Fruit fly (Drosophila melanogaster) whole organism, embryonic: ENCODE data around the gene Sam-S.
A peak's percentile ranks its signal among the peaks of the same experiment; 100 is the strongest.

Source experiments
- Asciz ChIP-seq: fragments of 200-800 bp; sonication (Bioruptor generic); optimal IDR thresholded peaks from 2 replicates; lab custom pipeline; 2017; ENCODE audit warnings: missing biosample characterization, mild to moderate bottlenecking, missing genetic modification characterization, missing genetic modification reagents
- BEAF-32 ChIP-seq: fragments of 200-800 bp; sonication (Bioruptor generic); optimal IDR thresholded peaks from 3 replicates; lab custom pipeline; 2017; ENCODE audit warnings: missing biosample characterization, missing genetic modification characterization, mild to moderate bottlenecking, moderate library complexity, missing genetic modification reagents
- CG10979 ChIP-seq: fragments of 200-800 bp; sonication (Bioruptor generic); optimal IDR thresholded peaks from 2 replicates; lab custom pipeline; 2018; ENCODE audit warnings: missing biosample characterization, mild to moderate bottlenecking, missing genetic modification characterization, moderate library complexity
- CG11085 ChIP-seq: fragments of 200-800 bp; sonication (Bioruptor generic); IDR thresholded peaks from 2 replicates; pipeline ENCODE4 v1.3.6; 2022; ENCODE audit warnings: missing biosample characterization, missing genetic modification characterization
- CG15601 ChIP-seq: fragments of 200-800 bp; sonication (Bioruptor generic); optimal IDR thresholded peaks from 3 replicates; lab custom pipeline; 2019; ENCODE audit warnings: missing biosample characterization, mild to moderate bottlenecking, missing genetic modification characterization, moderate library complexity
- CG1647 ChIP-seq: fragments of 200-800 bp; sonication (Bioruptor generic); optimal IDR thresholded peaks from 3 replicates; lab custom pipeline; 2016; ENCODE audit warnings: missing biosample characterization, missing genetic modification characterization
- CG17328 ChIP-seq: fragments of 200-800 bp; sonication (Bioruptor generic); IDR thresholded peaks from 2 replicates; pipeline ENCODE4 v1.3.6; 2022; ENCODE audit warnings: missing biosample characterization, missing genetic modification characterization
- CG17359 ChIP-seq: fragments of 200-800 bp; sonication (Bioruptor generic); optimal IDR thresholded peaks from 3 replicates; lab custom pipeline; 2018; ENCODE audit warnings: missing biosample characterization, mild to moderate bottlenecking, missing genetic modification characterization, moderate library complexity
- CG17829 ChIP-seq: fragments of 200-800 bp; optimal IDR thresholded peaks from 2 replicates; lab custom pipeline; 2019; ENCODE audit warnings: missing biosample characterization, mild to moderate bottlenecking, missing genetic modification characterization, moderate library complexity
- CG18599 ChIP-seq: fragments of 200-800 bp; sonication (Bioruptor generic); optimal IDR thresholded peaks from 3 replicates; lab custom pipeline; 2017; ENCODE audit warnings: missing biosample characterization, missing genetic modification characterization, mild to moderate bottlenecking, moderate library complexity, missing genetic modification reagents
- CG2678 ChIP-seq: fragments of 200-800 bp; sonication (Bioruptor generic); optimal IDR thresholded peaks from 3 replicates; lab custom pipeline; 2019; ENCODE audit warnings: missing biosample characterization, mild to moderate bottlenecking, missing genetic modification characterization, moderate library complexity
- CG3407 ChIP-seq: fragments of 200-800 bp; sonication (Bioruptor generic); optimal IDR thresholded peaks from 2 replicates; lab custom pipeline; 2018; ENCODE audit warnings: missing biosample characterization, mild to moderate bottlenecking, missing genetic modification characterization
- CG34376 ChIP-seq: fragments of 200-800 bp; sonication (Bioruptor generic); optimal IDR thresholded peaks from 2 replicates; lab custom pipeline; 2018; ENCODE audit warnings: missing biosample characterization, mild to moderate bottlenecking, missing genetic modification characterization
- CG4282 ChIP-seq: fragments of 200-800 bp; sonication (Bioruptor generic); optimal IDR thresholded peaks from 2 replicates; lab custom pipeline; 2016; ENCODE audit warnings: missing biosample characterization, missing genetic modification characterization
- CG5180 ChIP-seq: fragments of 200-800 bp; sonication (Bioruptor generic); optimal IDR thresholded peaks from 3 replicates; lab custom pipeline; 2017; ENCODE audit warnings: missing biosample characterization, missing genetic modification characterization, mild to moderate bottlenecking, moderate library complexity, missing genetic modification reagents
- CG6272 ChIP-seq: fragments of 200-800 bp; sonication (Bioruptor generic); IDR thresholded peaks from 2 replicates; pipeline ENCODE4 v1.3.6; 2022; ENCODE audit warnings: missing biosample characterization, missing genetic modification characterization
- CG9876 ChIP-seq: fragments of 200-800 bp; sonication (Bioruptor generic); optimal IDR thresholded peaks from 2 replicates; lab custom pipeline; 2016; ENCODE audit warnings: missing biosample characterization, missing genetic modification characterization
- D19B ChIP-seq: fragments of 200-800 bp; sonication (Bioruptor generic); optimal IDR thresholded peaks from 2 replicates; lab custom pipeline; 2017; ENCODE audit warnings: missing biosample characterization, mild to moderate bottlenecking, missing genetic modification characterization
- Dad ChIP-seq: fragments of 200-800 bp; sonication (Bioruptor generic); optimal IDR thresholded peaks from 3 replicates; lab custom pipeline; 2016; ENCODE audit warnings: missing biosample characterization, missing genetic modification characterization
- Doc2 ChIP-seq: fragments of 200-800 bp; sonication (Bioruptor generic); IDR thresholded peaks from 2 replicates; pipeline ENCODE4 v1.3.6; 2022; ENCODE audit warnings: missing biosample characterization, missing genetic modification characterization
- Eip74EF ChIP-seq, 2 experiments: fragments of 200-800 bp in 1 of 2; fragments of >200 bp in 1 of 2; sonication (Bioruptor generic) in 1 of 2; optimal IDR thresholded peaks; 2 replicates each; lab custom pipeline; 2017 to 2019; ENCODE audit warnings: missing biosample characterization in 2 of 2, missing genetic modification characterization in 2 of 2, mild to moderate bottlenecking in 1 of 2, moderate library complexity in 1 of 2
- Ets65A ChIP-seq: fragments of 200-800 bp; sonication (Bioruptor generic); peaks from one replicate; lab custom pipeline; 2016; ENCODE audit warnings: missing biosample characterization, missing genetic modification characterization
- HLHmδ ChIP-seq: fragments of 200-800 bp; sonication (Bioruptor generic); optimal IDR thresholded peaks from 2 replicates; lab custom pipeline; 2018; ENCODE audit warnings: missing biosample characterization, mild to moderate bottlenecking, missing genetic modification characterization, moderate library complexity
- Hr39 ChIP-seq: fragments of >200 bp; optimal IDR thresholded peaks from 2 replicates; lab custom pipeline; 2017
- Hsf ChIP-seq: fragments of 200-800 bp; sonication (Bioruptor generic); optimal IDR thresholded peaks from 3 replicates; lab custom pipeline; 2016; ENCODE audit warnings: missing biosample characterization, missing genetic modification characterization
- Lim3 ChIP-seq: fragments of 200-800 bp; sonication (Bioruptor generic); IDR thresholded peaks from 2 replicates; pipeline ENCODE4 v1.3.6; 2022; ENCODE audit warnings: missing biosample characterization, missing genetic modification characterization
- Max ChIP-seq: fragments of 200-800 bp; sonication (Bioruptor generic); optimal IDR thresholded peaks from 2 replicates; lab custom pipeline; 2016; ENCODE audit warnings: missing biosample characterization, mild to moderate bottlenecking, missing genetic modification characterization
- Med ChIP-seq: fragments of 200-800 bp; sonication (Bioruptor generic); peaks from one replicate; lab custom pipeline; 2016; ENCODE audit warnings: missing biosample characterization, missing genetic modification characterization, mild to moderate bottlenecking, inconsistent platforms, moderate library complexity
- Oaz ChIP-seq: fragments of 200-800 bp; sonication (Bioruptor generic); IDR thresholded peaks from 2 replicates; pipeline ENCODE4 v1.3.6; 2022; ENCODE audit warnings: missing biosample characterization, missing genetic modification characterization
- Opbp ChIP-seq: fragments of 200-800 bp; sonication (Bioruptor generic); IDR thresholded peaks from 3 replicates; pipeline ENCODE4 v1.3.6; 2022; ENCODE audit warnings: missing biosample characterization, missing genetic modification characterization; ENCODE audit not compliant: partially characterized antibody
- Ravus ChIP-seq: fragments of 200-800 bp; sonication (Bioruptor generic); IDR thresholded peaks from 2 replicates; pipeline ENCODE4 v1.3.6; 2022; ENCODE audit warnings: missing biosample characterization, missing genetic modification characterization
- Side ChIP-seq: fragments of 200-800 bp; sonication (Bioruptor generic); optimal IDR thresholded peaks from 2 replicates; lab custom pipeline; 2016; ENCODE audit warnings: missing biosample characterization, missing genetic modification characterization
- ase ChIP-seq: fragments of 200-800 bp; sonication (Bioruptor generic); IDR thresholded peaks from 3 replicates; pipeline ENCODE4 v1.3.6; 2022; ENCODE audit warnings: missing biosample characterization, missing genetic modification characterization
- bab2 ChIP-seq: fragments of 200-800 bp; sonication (Bioruptor generic); optimal IDR thresholded peaks from 2 replicates; lab custom pipeline; 2016; ENCODE audit warnings: missing biosample characterization, missing genetic modification characterization
- bbx ChIP-seq: fragments of 200-800 bp; sonication (Bioruptor generic); IDR thresholded peaks from 2 replicates; pipeline ENCODE4 v1.3.6; 2022; ENCODE audit warnings: missing biosample characterization, missing genetic modification characterization; ENCODE audit not compliant: partially characterized antibody
- bigmax ChIP-seq: fragments of 200-800 bp; sonication (Bioruptor generic); optimal IDR thresholded peaks from 2 replicates; lab custom pipeline; 2018; ENCODE audit warnings: missing biosample characterization, mild to moderate bottlenecking, missing genetic modification characterization
- btn ChIP-seq: fragments of 200-800 bp; sonication (Bioruptor generic); optimal IDR thresholded peaks from 2 replicates; lab custom pipeline; 2016; ENCODE audit warnings: missing biosample characterization, missing genetic modification characterization
- gt ChIP-seq: fragments of 200-800 bp; sonication (Bioruptor generic); IDR thresholded peaks from 2 replicates; pipeline ENCODE4 v1.3.6; 2022; ENCODE audit warnings: missing biosample characterization, missing genetic modification characterization
- kni ChIP-seq: fragments of 200-800 bp; sonication (Bioruptor generic); optimal IDR thresholded peaks from 3 replicates; lab custom pipeline; 2017; ENCODE audit warnings: mild to moderate bottlenecking, missing biosample characterization, missing genetic modification reagents, missing genetic modification characterization
- lov ChIP-seq, 2 experiments: fragments of 200-800 bp in 1 of 2; fragments of >200 bp in 1 of 2; sonication (Bioruptor generic) in 1 of 2; IDR thresholded peaks in 1 of 2; optimal IDR thresholded peaks in 1 of 2; 2 replicates in 1 of 2; 3 replicates in 1 of 2; pipeline versions ENCODE4 v1.3.6 to Lab custom; 2017 to 2022; ENCODE audit warnings: missing biosample characterization in 1 of 2, missing genetic modification characterization in 1 of 2
- nom ChIP-seq: fragments of 200-800 bp; sonication (Bioruptor generic); optimal IDR thresholded peaks from 2 replicates; lab custom pipeline; 2017; ENCODE audit warnings: missing biosample characterization, missing genetic modification characterization, mild to moderate bottlenecking, moderate library complexity, missing genetic modification reagents
- pros ChIP-seq: fragments of 200-800 bp; sonication (Bioruptor generic); optimal IDR thresholded peaks from 3 replicates; lab custom pipeline; 2019; ENCODE audit warnings: missing biosample characterization, mild to moderate bottlenecking, missing genetic modification characterization, moderate library complexity
- ranshi ChIP-seq: fragments of 200-800 bp; sonication (Bioruptor generic); IDR thresholded peaks from 2 replicates; pipeline ENCODE4 v1.3.6; 2022; ENCODE audit warnings: missing biosample characterization, missing genetic modification characterization
- repo ChIP-seq: fragments of 200-800 bp; sonication (Bioruptor generic); optimal IDR thresholded peaks from 2 replicates; lab custom pipeline; 2016; ENCODE audit warnings: missing biosample characterization, missing genetic modification characterization
- sob ChIP-seq: fragments of 200-800 bp; sonication (Bioruptor generic); IDR thresholded peaks from 2 replicates; pipeline ENCODE4 v1.3.6; 2022; ENCODE audit warnings: missing biosample characterization, missing genetic modification characterization
- stc ChIP-seq: fragments of 200-800 bp; sonication (Bioruptor generic); IDR thresholded peaks from 2 replicates; pipeline ENCODE4 v1.3.6; 2022; ENCODE audit warnings: missing biosample characterization, missing genetic modification characterization
- tgo ChIP-seq: fragments of 200-800 bp; sonication (Bioruptor generic); IDR thresholded peaks from 3 replicates; pipeline ENCODE4 v1.3.6; 2022; ENCODE audit warnings: missing biosample characterization, missing genetic modification characterization
- wdn ChIP-seq: fragments of 200-800 bp; sonication (Bioruptor generic); IDR thresholded peaks from 2 replicates; pipeline ENCODE4 v1.3.6; 2022; ENCODE audit warnings: missing biosample characterization, missing genetic modification characterization
- zfh1 ChIP-seq: fragments of 200-800 bp; sonication (Bioruptor generic); IDR thresholded peaks from 3 replicates; pipeline ENCODE4 v1.3.6; 2022; ENCODE audit warnings: missing biosample characterization, missing genetic modification characterization

Sam-S gene

dm6 chr2L:121456-121831 lies 14.7 kb downstream of the Sam-S start, which contains the start of gene CG4822 (continued):
- no peak for TF ChIP-seq bab2 (GFP tag; lab: Kevin White, UChicago)
- no peak for TF ChIP-seq Doc2 (GFP tag; lab: Robert Waterston, UW)
- peak; percentile 63 for TF ChIP-seq kni (GFP tag; lab: Kevin White, UChicago)
- TF ChIP-seq wdn (GFP tag; lab: Robert Waterston, UW): no peak
- TF ChIP-seq pros (GFP tag; lab: Kevin White, UChicago): peak; percentile 18
- TF ChIP-seq CG6272 (GFP tag; lab: Robert Waterston, UW): 0 out of 2 replicates have a peak, but pooled peaks have one; percentile 34
- TF ChIP-seq CG34376 (GFP tag; lab: Kevin White, UChicago): no peak
- no peak for TF ChIP-seq Ravus (GFP tag; lab: Robert Waterston, UW)
- no peak for TF ChIP-seq Max (GFP tag; lab: Kevin White, UChicago)
- no peak for TF ChIP-seq lov (optimal IDR thresholded peaks at IDR 0.05; lab: Kevin White, UChicago)
- TF ChIP-seq lov (GFP tag; IDR thresholded peaks at IDR 0.05; lab: Robert Waterston, UW): 0 out of 3 replicates have a peak, but pooled peaks have one; percentile 10
- no peak for TF ChIP-seq Asciz (GFP tag; lab: Kevin White, UChicago)
- no peak for TF ChIP-seq BEAF-32 (GFP tag; lab: Kevin White, UChicago)
- TF ChIP-seq Lim3: no peak
- no peak for TF ChIP-seq CG18599 (GFP tag; lab: Kevin White, UChicago)
- TF ChIP-seq sob: 0 out of 2 replicates have a peak, but pooled peaks have one; percentile 36
- peak; percentile 27 for TF ChIP-seq nom
- no peak for TF ChIP-seq stc (GFP tag; lab: Robert Waterston, UW)
- no peak for TF ChIP-seq Hr39
- peak; percentile 44 for TF ChIP-seq Med (GFP tag; lab: Kevin White, UChicago)
- no peak for TF ChIP-seq Opbp
- TF ChIP-seq CG10979 (tag; lab: Kevin White, UChicago): no peak
- peak; percentile 38 for TF ChIP-seq HLHmδ (GFP tag; lab: Kevin White, UChicago)
- TF ChIP-seq ase: 0 out of 3 replicates have a peak, but pooled peaks have one; percentile 21
- TF ChIP-seq CG5180 (GFP tag; lab: Kevin White, UChicago): no peak
- no peak for TF ChIP-seq repo (GFP tag; lab: Kevin White, UChicago)
- TF ChIP-seq zfh1: peak; percentile 30; the same call in 1 of the 3 replicates
- TF ChIP-seq CG2678 (tag; lab: Kevin White, UChicago): no peak
- peak; percentile 22 for TF ChIP-seq CG15601 (tag; lab: Kevin White, UChicago)
- no peak for TF ChIP-seq Side
- TF ChIP-seq CG11085 (GFP tag; lab: Robert Waterston, UW): 0 out of 2 replicates have a peak, but pooled peaks have one; percentile 12

dm6 chr2L:122167-123006 lies 15.7 kb downstream of the Sam-S start:
- TF ChIP-seq CG17359 (tag; lab: Kevin White, UChicago) (no peak), Eip74EF (GFP tag; optimal IDR thresholded peaks at IDR 0.05; lab: Kevin White, UChicago) (no peak), CG17829 (no peak), CG1647 (GFP tag; lab: Kevin White, UChicago) (no peak), bbx (GFP tag; lab: Robert Waterston, UW) (peak; percentile 15; the same call in 1 of the 2 replicates), gt (GFP tag; lab: Robert Waterston, UW) (no peak), Ets65A (GFP tag; lab: Kevin White, UChicago) (peak; percentile 50), bigmax (GFP tag; lab: Kevin White, UChicago) (no peak), D19B (GFP tag; lab: Kevin White, UChicago) (peak; percentile 95), ranshi (GFP tag; lab: Robert Waterston, UW) (0 out of 2 replicates have a peak, but pooled peaks have one; percentile 9), tgo (GFP tag; lab: Robert Waterston, UW) (no peak), Dad (GFP tag; lab: Kevin White, UChicago) (no peak), Hsf (GFP tag; lab: Kevin White, UChicago) (no peak), Oaz (GFP tag; lab: Robert Waterston, UW) (no peak), CG3407 (GFP tag; lab: Kevin White, UChicago) (no peak), CG17328 (GFP tag; lab: Robert Waterston, UW) (no peak), wdn (GFP tag; lab: Robert Waterston, UW) (no peak), CG9876 (no peak), btn (GFP tag; lab: Kevin White, UChicago) (no peak), CG4282 (GFP tag; lab: Kevin White, UChicago) (no peak)
